Fruit fly (Drosophila melanogaster): ENCODE measurements around the gene BomT3.

DNA sequence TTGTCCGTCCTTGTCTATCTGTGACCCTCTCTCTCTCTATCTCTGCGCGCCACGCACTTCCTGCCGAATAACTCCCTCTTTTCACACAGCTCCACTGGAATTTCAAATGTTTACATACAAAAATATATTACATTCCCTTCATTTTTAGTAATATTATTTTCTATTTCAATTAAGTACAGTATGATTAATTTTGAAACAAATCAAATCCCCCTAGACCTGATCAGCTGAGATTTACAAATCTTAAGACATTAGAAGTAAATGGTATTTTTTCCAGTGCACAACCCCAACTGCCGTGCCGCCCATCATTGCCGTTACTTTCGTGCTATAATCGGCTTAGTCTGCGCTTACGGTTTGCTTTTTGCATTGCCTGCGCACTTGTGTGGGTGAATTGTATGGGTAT, 22.1 kb upstream of the BomT3 start:
- TF ChIP-seq CG4496 (GFP tag; IDR thresholded peaks at IDR 0.05) = no peak
- TF ChIP-seq gl (tag; optimal IDR thresholded peaks at IDR 0.05) = no peak
- TF ChIP-seq CG8301 (tag; optimal IDR thresholded peaks at IDR 0.05) = no peak
- TF ChIP-seq CG14655 (GFP tag; optimal IDR thresholded peaks at IDR 0.05) = no peak
- no peak for TF ChIP-seq EcR (GFP tag; optimal IDR thresholded peaks at IDR 0.05)
- no peak for TF ChIP-seq Pif1B (GFP tag; optimal IDR thresholded peaks at IDR 0.05)
- no peak for TF ChIP-seq CG12605 (GFP tag; IDR thresholded peaks at IDR 0.05)
- no peak for TF ChIP-seq CG13204 (GFP tag; optimal IDR thresholded peaks at IDR 0.05)
- TF ChIP-seq rn (GFP tag; IDR thresholded peaks at IDR 0.05) = no peak
- no peak for TF ChIP-seq CG34367 (tag; optimal IDR thresholded peaks at IDR 0.05)
- TF ChIP-seq CG9948 (tag; optimal IDR thresholded peaks at IDR 0.05) = no peak
- no peak for TF ChIP-seq CG10348 (GFP tag; IDR thresholded peaks at IDR 0.05)
